Worm (Caenorhabditis elegans): ENCODE results near the gene srbc-59.

DNA sequence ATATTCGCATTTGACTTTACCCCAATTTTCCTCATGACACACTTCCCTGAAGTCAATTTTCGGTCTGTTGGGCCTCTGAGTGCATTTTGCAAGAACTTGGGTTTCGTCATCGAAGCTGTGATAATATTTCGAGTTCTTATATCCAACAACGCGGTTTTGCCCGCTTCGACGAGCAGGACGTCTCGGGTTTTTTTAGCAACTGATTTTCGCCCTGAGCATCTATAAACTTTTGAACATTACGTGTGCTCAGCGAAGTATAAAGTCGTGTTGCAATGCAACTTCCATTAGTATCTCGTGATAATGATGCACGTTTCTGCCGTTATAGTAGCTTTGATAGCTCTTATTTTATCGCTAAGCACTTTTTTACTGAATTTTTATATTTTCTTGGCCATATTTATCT is 1.6 kb downstream of the srbc-59 start, which contains the start of gene srbc-60:
- TF ChIP-seq T22C8.4 (GFP tag; IDR thresholded peaks at IDR 0.05) (no peak), cog-1 (tag; optimal IDR thresholded peaks at IDR 0.05) (no peak)
